Worm (Caenorhabditis elegans): ENCODE measurements around the gene Y54G11A.19.

Gene Y54G11A.19

DNA sequence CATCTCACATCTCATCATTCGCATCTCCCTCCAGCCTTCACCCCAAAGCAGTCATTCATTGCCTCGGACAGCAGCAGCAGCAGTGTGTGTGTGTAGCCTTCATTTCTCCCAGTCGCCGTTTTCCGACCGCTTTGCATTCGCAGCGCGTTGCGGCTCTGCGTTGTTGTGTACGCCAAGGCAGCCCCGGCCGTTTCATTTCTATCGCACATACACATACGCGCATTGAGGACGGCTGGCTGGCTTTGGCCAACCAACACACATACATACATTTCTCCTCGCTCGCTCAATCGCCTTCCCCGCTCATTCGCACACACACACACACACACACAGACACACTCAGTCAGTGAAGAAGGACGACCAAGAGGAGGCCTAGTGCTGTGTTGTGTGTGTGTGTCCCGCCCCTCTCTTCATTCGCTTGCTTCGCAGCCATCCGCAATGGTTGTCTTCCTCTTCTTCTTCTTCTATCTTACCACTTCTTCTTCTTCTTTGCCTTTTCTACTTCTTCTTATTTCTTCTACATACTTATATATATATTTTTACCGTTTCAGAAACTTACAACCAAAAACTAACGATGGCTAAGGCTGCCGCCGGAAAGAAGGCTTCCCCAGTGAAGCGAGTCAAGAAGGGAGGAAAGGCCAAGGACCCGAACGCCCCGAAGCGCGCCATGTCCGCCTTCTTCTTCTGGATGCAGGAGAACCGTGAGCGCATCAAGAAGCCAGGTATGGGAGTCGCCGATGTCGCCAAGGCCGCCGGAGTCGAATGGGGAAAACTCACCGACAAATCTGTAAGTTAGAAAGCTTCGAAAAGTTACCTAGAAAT lies 6.3 kb downstream of the Y54G11A.19 start, which contains the start of gene hmg-1.1 (continued):
- TF ChIP-seq pqm-1 (tag; optimal IDR thresholded peaks at IDR 0.05) (no peak), lin-35 (GFP tag; optimal IDR thresholded peaks at IDR 0.05) (peak; percentile 70 to 79), mef-2 (tag; optimal IDR thresholded peaks at IDR 0.05) (no peak), ceh-8 (GFP tag; optimal IDR thresholded peaks at IDR 0.05) (peak; percentile 71), efl-1 (optimal IDR thresholded peaks at IDR 0.05) (peak; percentile 74 to 79), efl-1 (GFP tag; optimal IDR thresholded peaks at IDR 0.05 in 1 of 2) (peak; percentile 47 to 94), skn-1 (tag; optimal IDR thresholded peaks at IDR 0.05) (no peak), lir-3 (tag; optimal IDR thresholded peaks at IDR 0.05; ENCODE audit: poor library complexity) (peak; percentile 61), unc-62 (GFP tag; optimal IDR thresholded peaks at IDR 0.05) (no peak), lin-14 (GFP tag; optimal IDR thresholded peaks at IDR 0.05) (peak; percentile 90), isw-1 (GFP tag; IDR thresholded peaks at IDR 0.05) (peak; percentile 12; the same call in 1 of the 2 replicates), nhr-237 (tag; optimal IDR thresholded peaks at IDR 0.05) (no peak), zag-1 (tag; optimal IDR thresholded peaks at IDR 0.05) (no peak), pax-3 (tag; optimal IDR thresholded peaks at IDR 0.05) (peak; percentile 10), hlh-4 (tag; optimal IDR thresholded peaks at IDR 0.05) (no peak), lsy-2 (tag; optimal IDR thresholded peaks at IDR 0.05) (peak; percentile 35 to 76), ets-5 (GFP tag; IDR thresholded peaks at IDR 0.05) (no peak), C16A3.4 (tag; optimal IDR thresholded peaks at IDR 0.05) (peak; percentile 60), F16B12.6 (tag; optimal IDR thresholded peaks at IDR 0.05) (peak; percentile 38)

DNA sequence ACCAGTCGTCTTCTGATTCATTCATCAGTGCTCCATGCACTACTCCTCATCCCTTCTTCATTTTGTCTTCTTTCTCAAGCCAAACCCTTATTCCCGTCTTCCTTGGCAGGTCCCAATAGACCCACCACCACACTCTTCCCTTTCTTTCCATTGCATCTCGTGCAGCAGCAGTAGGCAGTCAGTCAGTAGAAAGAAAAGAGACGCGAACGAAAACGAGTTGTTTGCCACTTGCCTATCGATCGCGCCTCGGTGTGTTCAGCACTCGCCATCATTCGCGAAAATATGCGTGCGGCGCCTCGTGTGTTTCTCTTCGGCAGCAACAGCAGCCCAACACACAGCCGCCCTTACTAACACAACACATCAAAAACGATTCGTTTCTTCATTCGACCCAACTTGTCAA lies 7.2 kb downstream of the Y54G11A.19 start:
- no peak for TF ChIP-seq nhr-84 (tag; optimal IDR thresholded peaks at IDR 0.05)
- TF ChIP-seq egl-13 (tag; optimal IDR thresholded peaks at IDR 0.05): peak; percentile 4
- peak; percentile 34 for TF ChIP-seq rnt-1 (tag; optimal IDR thresholded peaks at IDR 0.05)
- TF ChIP-seq ama-1 (optimal IDR thresholded peaks at IDR 0.05): no peak
- TF ChIP-seq C04F5.9 (tag; optimal IDR thresholded peaks at IDR 0.05): no peak
- no peak for TF ChIP-seq lin-15B (tag; optimal IDR thresholded peaks at IDR 0.05)
- no peak for TF ChIP-seq tlp-1 (tag; optimal IDR thresholded peaks at IDR 0.05)
- no peak for TF ChIP-seq pax-3 (tag; optimal IDR thresholded peaks at IDR 0.05)
- no peak for TF ChIP-seq pqm-1 (tag; optimal IDR thresholded peaks at IDR 0.05)
- TF ChIP-seq ceh-8 (GFP tag; optimal IDR thresholded peaks at IDR 0.05): no peak
- TF ChIP-seq mab-9 (GFP tag; IDR thresholded peaks at IDR 0.05): no peak
- TF ChIP-seq ceh-63 (GFP tag; optimal IDR thresholded peaks at IDR 0.05): no peak
- peak; percentile 50 for TF ChIP-seq mep-1 (tag; optimal IDR thresholded peaks at IDR 0.05)
- TF ChIP-seq mdl-1 (tag; optimal IDR thresholded peaks at IDR 0.05): peak in 1 of 2 experiments; percentile 71
- peak; percentile 63 to 65 for TF ChIP-seq lin-35 (GFP tag; optimal IDR thresholded peaks at IDR 0.05)
- TF ChIP-seq blmp-1 (tag; optimal IDR thresholded peaks at IDR 0.05): peak; percentile 32
- peak; percentile 35 for TF ChIP-seq jun-1 (tag; optimal IDR thresholded peaks at IDR 0.05)
- peak in 2 of 3 experiments; percentile 48 to 57 for TF ChIP-seq dpl-1 (GFP tag; optimal IDR thresholded peaks at IDR 0.05)
- peak; percentile 17 for TF ChIP-seq lir-3 (tag; optimal IDR thresholded peaks at IDR 0.05; ENCODE audit: poor library complexity)
- no peak for TF ChIP-seq elt-3 (tag; optimal IDR thresholded peaks at IDR 0.05)
- peak; percentile 47 for TF ChIP-seq xbp-1 (tag; optimal IDR thresholded peaks at IDR 0.05)
- TF ChIP-seq nhr-20 (tag; optimal IDR thresholded peaks at IDR 0.05): peak; percentile 52
- TF ChIP-seq nhr-71 (tag; optimal IDR thresholded peaks at IDR 0.05): peak; percentile 67
- no peak for TF ChIP-seq nhr-28 (tag; optimal IDR thresholded peaks at IDR 0.05)
- peak; percentile 5; the same call in 1 of the 2 replicates for TF ChIP-seq nhr-19 (GFP tag; conservative IDR thresholded peaks at IDR 0.05)
- TF ChIP-seq ets-5 (GFP tag; IDR thresholded peaks at IDR 0.05): no peak
- TF ChIP-seq ceh-82 (tag; optimal IDR thresholded peaks at IDR 0.05): peak; percentile 4 to 64 (median 37)
- TF ChIP-seq C16A3.4 (tag; optimal IDR thresholded peaks at IDR 0.05): peak; percentile 28
- TF ChIP-seq ceh-90 (tag; optimal IDR thresholded peaks at IDR 0.05): no peak
- peak; percentile 50 for TF ChIP-seq swsn-7 (tag; optimal IDR thresholded peaks at IDR 0.05)
- no peak for TF ChIP-seq fkh-8 (tag; optimal IDR thresholded peaks at IDR 0.05)
- TF ChIP-seq dsc-1 (tag; optimal IDR thresholded peaks at IDR 0.05): peak; percentile 23
- peak; percentile 40 to 54 for TF ChIP-seq lsy-2 (tag; optimal IDR thresholded peaks at IDR 0.05)
- TF ChIP-seq unc-86 (tag; optimal IDR thresholded peaks at IDR 0.05): peak; percentile 26
- no peak for TF ChIP-seq sox-4 (tag; optimal IDR thresholded peaks at IDR 0.05)
- peak; percentile 74 for TF ChIP-seq lin-14 (GFP tag; optimal IDR thresholded peaks at IDR 0.05)
- TF ChIP-seq nhr-47 (tag; optimal IDR thresholded peaks at IDR 0.05): peak; percentile 46
- peak; percentile 16 for TF ChIP-seq skn-1 (tag; optimal IDR thresholded peaks at IDR 0.05)
- peak; percentile 35 for TF ChIP-seq tbx-2 (tag; optimal IDR thresholded peaks at IDR 0.05)
- peak; percentile 55 to 60 for TF ChIP-seq efl-1 (optimal IDR thresholded peaks at IDR 0.05)
- peak; percentile 62 to 95 for TF ChIP-seq efl-1 (GFP tag; optimal IDR thresholded peaks at IDR 0.05 in 1 of 2)
